Fruit fly (Drosophila melanogaster): ENCODE measurements around the gene CG13841.

CG13841 gene

DNA sequence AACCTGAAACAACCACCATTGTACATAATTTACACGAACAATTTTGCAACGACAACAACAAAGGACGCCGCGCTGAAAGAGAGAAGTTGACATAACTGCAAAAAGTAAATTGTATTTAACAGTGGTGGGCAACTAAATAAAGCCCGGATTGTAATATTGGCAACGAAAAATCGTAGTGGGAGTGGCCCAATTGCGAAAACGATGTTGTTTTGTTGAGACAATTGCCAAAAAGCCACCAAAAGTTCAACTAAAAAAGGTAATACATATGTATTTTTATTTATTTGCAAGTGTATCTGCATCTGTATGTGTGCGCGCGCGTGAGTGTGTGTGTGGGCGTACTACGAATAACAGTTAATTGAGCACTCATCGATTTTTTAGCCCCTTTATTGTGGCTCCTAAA is 16.4 kb downstream of the CG13841 start (continued):
- TF ChIP-seq Fer1 (GFP tag; optimal IDR thresholded peaks at IDR 0.05), result no peak
- no peak for TF ChIP-seq CG6254 (GFP tag; optimal IDR thresholded peaks at IDR 0.05)
- TF ChIP-seq CG8944 (GFP tag; optimal IDR thresholded peaks at IDR 0.05), result no peak
- TF ChIP-seq slbo (GFP tag; IDR thresholded peaks at IDR 0.05), result peak; percentile 15; the same call in 1 of the 2 replicates
- TF ChIP-seq CG11695 (GFP tag; IDR thresholded peaks at IDR 0.05), result 0 out of 3 replicates have a peak, but pooled peaks have one; percentile 17
- TF ChIP-seq dimm (GFP tag; IDR thresholded peaks at IDR 0.05), result no peak
- no peak for TF ChIP-seq repo (GFP tag; optimal IDR thresholded peaks at IDR 0.05)
- TF ChIP-seq CG7987 (GFP tag; optimal IDR thresholded peaks at IDR 0.05), result no peak
- peak; percentile 3 for TF ChIP-seq CG1603 (tag; optimal IDR thresholded peaks at IDR 0.05)
- no peak for TF ChIP-seq Xbp1 (GFP tag; optimal IDR thresholded peaks at IDR 0.05)
- TF ChIP-seq Atf3 (GFP tag; optimal IDR thresholded peaks at IDR 0.05), result no peak
- TF ChIP-seq ro (GFP tag; IDR thresholded peaks at IDR 0.05), result no peak
- peak; percentile 15 for TF ChIP-seq nerfin-1 (tag; optimal IDR thresholded peaks at IDR 0.05)
- TF ChIP-seq CG34376 (GFP tag; optimal IDR thresholded peaks at IDR 0.05), result no peak
- TF ChIP-seq abd-A (tag; optimal IDR thresholded peaks at IDR 0.05), result no peak
- no peak for TF ChIP-seq Hey (tag; optimal IDR thresholded peaks at IDR 0.05)
- TF ChIP-seq unpg (GFP tag; optimal IDR thresholded peaks at IDR 0.05), result peak; percentile 2
- TF ChIP-seq Dfd (GFP tag; optimal IDR thresholded peaks at IDR 0.05), result no peak
- TF ChIP-seq dm (GFP tag; optimal IDR thresholded peaks at IDR 0.05), result no peak
- TF ChIP-seq CG17912 (GFP tag; optimal IDR thresholded peaks at IDR 0.05), result no peak
- no peak for TF ChIP-seq chif (GFP tag; optimal IDR thresholded peaks at IDR 0.05)
- TF ChIP-seq CG13287 (GFP tag; IDR thresholded peaks at IDR 0.05; ENCODE audit: partially characterized antibody), result no peak
- TF ChIP-seq odd (GFP tag; optimal IDR thresholded peaks at IDR 0.05), result no peak
- TF ChIP-seq knrl (GFP tag; IDR thresholded peaks at IDR 0.05; ENCODE audit: partially characterized antibody), result no peak
- TF ChIP-seq CG5953 (GFP tag; IDR thresholded peaks at IDR 0.05), result no peak
- no peak for TF ChIP-seq fru (optimal IDR thresholded peaks at IDR 0.05)
- TF ChIP-seq CG12769 (tag; optimal IDR thresholded peaks at IDR 0.05), result no peak
- no peak for TF ChIP-seq CG2199 (GFP tag; IDR thresholded peaks at IDR 0.05)
- no peak for TF ChIP-seq Doc2 (GFP tag; IDR thresholded peaks at IDR 0.05)
- TF ChIP-seq CG10462 (GFP tag; optimal IDR thresholded peaks at IDR 0.05), result no peak
- TF ChIP-seq Camta (GFP tag; optimal IDR thresholded peaks at IDR 0.05), result no peak
- TF ChIP-seq CG7963 (GFP tag; IDR thresholded peaks at IDR 0.05; ENCODE audit: partially characterized antibody), result no peak
- TF ChIP-seq gfzf (GFP tag; optimal IDR thresholded peaks at IDR 0.05), result no peak
- TF ChIP-seq jumu (GFP tag; optimal IDR thresholded peaks at IDR 0.05), result no peak
- TF ChIP-seq Rfx (GFP tag; IDR thresholded peaks at IDR 0.05), result no peak
- no peak for TF ChIP-seq jing (GFP tag; optimal IDR thresholded peaks at IDR 0.05)
- no peak for TF ChIP-seq dmrt99B (tag; optimal IDR thresholded peaks at IDR 0.05)
- TF ChIP-seq ac (GFP tag; optimal IDR thresholded peaks at IDR 0.05), result no peak
- TF ChIP-seq CG17829 (tag; optimal IDR thresholded peaks at IDR 0.05), result no peak
- TF ChIP-seq HLHmδ (GFP tag; optimal IDR thresholded peaks at IDR 0.05), result no peak
- no peak for TF ChIP-seq bigmax (GFP tag; optimal IDR thresholded peaks at IDR 0.05)
- TF ChIP-seq CG9609 (GFP tag; optimal IDR thresholded peaks at IDR 0.05), result no peak
- TF ChIP-seq CG17802 (tag; optimal IDR thresholded peaks at IDR 0.05), result no peak
- TF ChIP-seq mld (GFP tag; IDR thresholded peaks at IDR 0.05; ENCODE audit: partially characterized antibody), result no peak
- no peak for TF ChIP-seq MESR4 (GFP tag; optimal IDR thresholded peaks at IDR 0.05)
- no peak for TF ChIP-seq sens (GFP tag)
- no peak for TF ChIP-seq lov (optimal IDR thresholded peaks at IDR 0.05)
- TF ChIP-seq lov (GFP tag; IDR thresholded peaks at IDR 0.05), result no peak
- no peak for TF ChIP-seq CoRest (tag; optimal IDR thresholded peaks at IDR 0.05)
- TF ChIP-seq CG10267 (tag; optimal IDR thresholded peaks at IDR 0.05), result no peak
- no peak for TF ChIP-seq pan (optimal IDR thresholded peaks at IDR 0.05)
- peak in 1 of 2 experiments; percentile 6 for TF ChIP-seq pan (GFP tag; optimal IDR thresholded peaks at IDR 0.05 in 1 of 2, IDR thresholded peaks at IDR 0.05 in 1 of 2)
